Fruit fly (Drosophila melanogaster) whole organism, embryonic: Measurements from ENCODE around the gene CG45544.

Experiments
- Ada2b ChIP-seq: fragments of 200-800 bp; sonication (Bioruptor generic); IDR thresholded peaks from 2 replicates; pipeline ENCODE4 v1.3.6; 2022; ENCODE audit warnings: missing biosample characterization, missing genetic modification characterization
- Atf-2 ChIP-seq: fragments of 200-800 bp; sonication (Bioruptor generic); optimal IDR thresholded peaks from 2 replicates; lab custom pipeline; 2016; ENCODE audit warnings: missing biosample characterization, missing genetic modification characterization
- CG10267 ChIP-seq: fragments of 200-800 bp; sonication (Bioruptor generic); optimal IDR thresholded peaks from 2 replicates; lab custom pipeline; 2018; ENCODE audit warnings: missing biosample characterization, mild to moderate bottlenecking, missing genetic modification characterization, moderate library complexity
- CG10543 ChIP-seq: fragments of 200-800 bp; sonication (Bioruptor generic); optimal IDR thresholded peaks from 3 replicates; lab custom pipeline; 2017; ENCODE audit warnings: missing biosample characterization, mild to moderate bottlenecking, missing genetic modification characterization, moderate library complexity
- CG11560 ChIP-seq: fragments of 200-800 bp; sonication (Bioruptor generic); IDR thresholded peaks from 3 replicates; pipeline ENCODE4 v1.3.6; 2022; ENCODE audit warnings: missing biosample characterization, missing genetic modification characterization
- CG15601 ChIP-seq: fragments of 200-800 bp; sonication (Bioruptor generic); optimal IDR thresholded peaks from 3 replicates; lab custom pipeline; 2019; ENCODE audit warnings: missing biosample characterization, mild to moderate bottlenecking, missing genetic modification characterization, moderate library complexity
- CG17328 ChIP-seq: fragments of 200-800 bp; sonication (Bioruptor generic); IDR thresholded peaks from 2 replicates; pipeline ENCODE4 v1.3.6; 2022; ENCODE audit warnings: missing biosample characterization, missing genetic modification characterization
- CG17359 ChIP-seq: fragments of 200-800 bp; sonication (Bioruptor generic); optimal IDR thresholded peaks from 3 replicates; lab custom pipeline; 2018; ENCODE audit warnings: missing biosample characterization, mild to moderate bottlenecking, missing genetic modification characterization, moderate library complexity
- CG17568 ChIP-seq: fragments of 200-800 bp; sonication (Bioruptor generic); optimal IDR thresholded peaks from 2 replicates; lab custom pipeline; 2018; ENCODE audit warnings: missing biosample characterization, mild to moderate bottlenecking, missing genetic modification characterization, moderate library complexity
- CG2712 ChIP-seq: fragments of 200-800 bp; optimal IDR thresholded peaks from 3 replicates; lab custom pipeline; 2019; ENCODE audit warnings: missing biosample characterization, mild to moderate bottlenecking, missing genetic modification characterization, moderate library complexity
- CG30403 ChIP-seq: fragments of 200-800 bp; sonication (Bioruptor generic); optimal IDR thresholded peaks from 3 replicates; lab custom pipeline; 2016; ENCODE audit warnings: missing biosample characterization, missing genetic modification characterization
- CG31441 ChIP-seq: fragments of 200-800 bp; sonication (Bioruptor generic); IDR thresholded peaks from 2 replicates; pipeline ENCODE4 v1.3.6; 2022; ENCODE audit warnings: missing biosample characterization, missing genetic modification characterization
- CG4404 ChIP-seq: fragments of 200-800 bp; sonication (Bioruptor generic); IDR thresholded peaks from 2 replicates; pipeline ENCODE4 v1.3.6; 2022; ENCODE audit warnings: missing biosample characterization, missing genetic modification characterization
- CG4854 ChIP-seq: fragments of 200-800 bp; sonication (Bioruptor generic); optimal IDR thresholded peaks from 2 replicates; lab custom pipeline; 2016; ENCODE audit warnings: missing biosample characterization, missing genetic modification characterization, inconsistent platforms
- CG6175 ChIP-seq: fragments of 200-800 bp; sonication (Bioruptor generic); IDR thresholded peaks from 3 replicates; pipeline ENCODE4 v1.3.6; 2022; ENCODE audit warnings: missing biosample characterization, missing genetic modification characterization
- CG6813 ChIP-seq: fragments of 200-800 bp; sonication (Bioruptor generic); optimal IDR thresholded peaks from 2 replicates; lab custom pipeline; 2017; ENCODE audit warnings: missing biosample characterization, missing genetic modification characterization, mild to moderate bottlenecking, moderate library complexity, missing genetic modification reagents
- CG7987 ChIP-seq: fragments of 200-800 bp; sonication (Bioruptor generic); optimal IDR thresholded peaks from 2 replicates; lab custom pipeline; 2018; ENCODE audit warnings: missing biosample characterization, mild to moderate bottlenecking, missing genetic modification characterization, moderate library complexity
- CG8281 ChIP-seq: fragments of 200-800 bp; sonication (Bioruptor generic); optimal IDR thresholded peaks from 2 replicates; lab custom pipeline; 2018; ENCODE audit warnings: missing biosample characterization, mild to moderate bottlenecking, missing genetic modification characterization, moderate library complexity
- CG8924 ChIP-seq: fragments of 200-800 bp; optimal IDR thresholded peaks from 3 replicates; lab custom pipeline; 2019; ENCODE audit warnings: missing biosample characterization, mild to moderate bottlenecking, missing genetic modification characterization, moderate library complexity
- CG9727 ChIP-seq: fragments of 200-800 bp; sonication (Bioruptor generic); optimal IDR thresholded peaks from 3 replicates; lab custom pipeline; 2017; ENCODE audit warnings: missing biosample characterization, mild to moderate bottlenecking, missing genetic modification characterization
- Chrac-16 ChIP-seq: fragments of 200-800 bp; sonication (Bioruptor generic); optimal IDR thresholded peaks from 3 replicates; lab custom pipeline; 2016; ENCODE audit warnings: missing biosample characterization, missing genetic modification characterization
- CkIIα-i1 ChIP-seq: fragments of 200-800 bp; sonication (Bioruptor generic); IDR thresholded peaks from 2 replicates; pipeline ENCODE4 v1.3.6; 2022; ENCODE audit warnings: missing biosample characterization, missing genetic modification characterization
- D19A ChIP-seq: fragments of 200-800 bp; optimal IDR thresholded peaks from 3 replicates; lab custom pipeline; 2019; ENCODE audit warnings: missing biosample characterization, mild to moderate bottlenecking, missing genetic modification characterization, moderate library complexity
- Deaf1 ChIP-seq: fragments of 200-800 bp; optimal IDR thresholded peaks from 3 replicates; lab custom pipeline; 2019; ENCODE audit warnings: missing biosample characterization, mild to moderate bottlenecking, missing genetic modification characterization, moderate library complexity
- Dll ChIP-seq: fragments of 200-800 bp; sonication (Bioruptor generic); IDR thresholded peaks from 4 replicates; pipeline ENCODE4 v1.3.6; 2022; ENCODE audit warnings: missing biosample characterization, missing genetic modification characterization; ENCODE audit not compliant: partially characterized antibody
- Hr78 ChIP-seq, 2 experiments: fragments of 200-800 bp in 1 of 2; fragments of >200 bp in 1 of 2; sonication (Bioruptor generic) in 1 of 2; optimal IDR thresholded peaks; 2 replicates each; lab custom pipeline; 2017 to 2019; ENCODE audit warnings: missing biosample characterization in 2 of 2, missing genetic modification characterization in 2 of 2, mild to moderate bottlenecking in 1 of 2, moderate library complexity in 1 of 2
- Nf-YA ChIP-seq: fragments of 200-800 bp; sonication (Bioruptor generic); IDR thresholded peaks from 2 replicates; pipeline ENCODE4 v1.3.6; 2022; ENCODE audit warnings: missing biosample characterization, missing genetic modification characterization
- Oli ChIP-seq: fragments of 200-800 bp; sonication (Bioruptor generic); optimal IDR thresholded peaks from 2 replicates; lab custom pipeline; 2018; ENCODE audit warnings: missing biosample characterization, mild to moderate bottlenecking, missing genetic modification characterization, moderate library complexity
- Opbp ChIP-seq: fragments of 200-800 bp; sonication (Bioruptor generic); IDR thresholded peaks from 3 replicates; pipeline ENCODE4 v1.3.6; 2022; ENCODE audit warnings: missing biosample characterization, missing genetic modification characterization; ENCODE audit not compliant: partially characterized antibody
- PHDP ChIP-seq: fragments of 200-800 bp; sonication (Bioruptor generic); optimal IDR thresholded peaks from 3 replicates; lab custom pipeline; 2018; ENCODE audit warnings: missing biosample characterization, mild to moderate bottlenecking, missing genetic modification characterization, moderate library complexity
- Pdp1 ChIP-seq, 2 experiments: fragments of 200-800 bp; sonication (Bioruptor generic); optimal IDR thresholded peaks; 3 replicates each; lab custom pipeline; 2016; ENCODE audit warnings: missing biosample characterization in 2 of 2, missing genetic modification characterization in 2 of 2, mild to moderate bottlenecking in 1 of 2, moderate library complexity in 1 of 2
- Trl ChIP-seq, 3 experiments: fragments of >200 bp in 2 of 3; fragments of 200-800 bp in 1 of 3; sonication (Bioruptor generic) in 1 of 3; optimal IDR thresholded peaks; 2 replicates in 1 of 3; 3 replicates in 2 of 3; lab custom pipeline; 2016 to 2017; ENCODE audit warnings: missing biosample characterization in 1 of 3, missing genetic modification characterization in 1 of 3
- Xbp1 ChIP-seq: fragments of 200-800 bp; sonication (Bioruptor generic); optimal IDR thresholded peaks from 3 replicates; lab custom pipeline; 2016; ENCODE audit warnings: missing biosample characterization, mild to moderate bottlenecking, missing genetic modification characterization
- ap ChIP-seq: fragments of 200-800 bp; sonication (Bioruptor generic); IDR thresholded peaks from 2 replicates; pipeline ENCODE4 v1.3.6; 2022; ENCODE audit warnings: missing biosample characterization, missing genetic modification characterization
- corto ChIP-seq: fragments of 200-800 bp; sonication (Bioruptor generic); optimal IDR thresholded peaks from 2 replicates; lab custom pipeline; 2016; ENCODE audit warnings: missing biosample characterization, mild to moderate bottlenecking, missing genetic modification characterization, moderate library complexity
- dmrt11E ChIP-seq: fragments of 200-800 bp; sonication (Bioruptor generic); optimal IDR thresholded peaks from 3 replicates; lab custom pipeline; 2018; ENCODE audit warnings: missing biosample characterization, mild to moderate bottlenecking, missing genetic modification characterization, moderate library complexity
- emc ChIP-seq: fragments of 200-800 bp; sonication (Bioruptor generic); optimal IDR thresholded peaks from 2 replicates; lab custom pipeline; 2016; ENCODE audit warnings: missing biosample characterization, missing genetic modification characterization
- gt ChIP-seq: fragments of 200-800 bp; sonication (Bioruptor generic); IDR thresholded peaks from 2 replicates; pipeline ENCODE4 v1.3.6; 2022; ENCODE audit warnings: missing biosample characterization, missing genetic modification characterization
- lmd ChIP-seq: fragments of 200-800 bp; sonication (Bioruptor generic); IDR thresholded peaks from 2 replicates; pipeline ENCODE4 v1.3.6; 2022; ENCODE audit warnings: missing biosample characterization, missing genetic modification characterization
- nmo ChIP-seq: fragments of 200-800 bp; sonication (Bioruptor generic); optimal IDR thresholded peaks from 2 replicates; lab custom pipeline; 2018; ENCODE audit warnings: missing biosample characterization, mild to moderate bottlenecking, missing genetic modification characterization, moderate library complexity
- nom ChIP-seq: fragments of 200-800 bp; sonication (Bioruptor generic); optimal IDR thresholded peaks from 2 replicates; lab custom pipeline; 2017; ENCODE audit warnings: missing biosample characterization, missing genetic modification characterization, mild to moderate bottlenecking, moderate library complexity, missing genetic modification reagents
- phol ChIP-seq: fragments of 200-800 bp; sonication (Bioruptor generic); optimal IDR thresholded peaks from 3 replicates; lab custom pipeline; 2018; ENCODE audit warnings: missing biosample characterization, mild to moderate bottlenecking, missing genetic modification characterization, moderate library complexity
- row ChIP-seq: fragments of 200-800 bp; sonication (Bioruptor generic); IDR thresholded peaks from 3 replicates; pipeline ENCODE4 v1.3.6; 2022; ENCODE audit warnings: missing biosample characterization, missing genetic modification characterization
- scrt ChIP-seq: fragments of 200-800 bp; sonication (Bioruptor generic); optimal IDR thresholded peaks from 2 replicates; lab custom pipeline; 2018; ENCODE audit warnings: missing biosample characterization, mild to moderate bottlenecking, missing genetic modification characterization, moderate library complexity
- sens ChIP-seq: fragments of 200-800 bp; sonication (Bioruptor generic); peaks from one replicate; lab custom pipeline; 2016; ENCODE audit warnings: missing biosample characterization, missing genetic modification characterization
- shn ChIP-seq: fragments of 200-800 bp; sonication (Bioruptor generic); optimal IDR thresholded peaks from 3 replicates; lab custom pipeline; 2016; ENCODE audit warnings: missing biosample characterization, missing genetic modification characterization
- zfh1 ChIP-seq: fragments of 200-800 bp; sonication (Bioruptor generic); IDR thresholded peaks from 3 replicates; pipeline ENCODE4 v1.3.6; 2022; ENCODE audit warnings: missing biosample characterization, missing genetic modification characterization

Gene CG45544

DNA sequence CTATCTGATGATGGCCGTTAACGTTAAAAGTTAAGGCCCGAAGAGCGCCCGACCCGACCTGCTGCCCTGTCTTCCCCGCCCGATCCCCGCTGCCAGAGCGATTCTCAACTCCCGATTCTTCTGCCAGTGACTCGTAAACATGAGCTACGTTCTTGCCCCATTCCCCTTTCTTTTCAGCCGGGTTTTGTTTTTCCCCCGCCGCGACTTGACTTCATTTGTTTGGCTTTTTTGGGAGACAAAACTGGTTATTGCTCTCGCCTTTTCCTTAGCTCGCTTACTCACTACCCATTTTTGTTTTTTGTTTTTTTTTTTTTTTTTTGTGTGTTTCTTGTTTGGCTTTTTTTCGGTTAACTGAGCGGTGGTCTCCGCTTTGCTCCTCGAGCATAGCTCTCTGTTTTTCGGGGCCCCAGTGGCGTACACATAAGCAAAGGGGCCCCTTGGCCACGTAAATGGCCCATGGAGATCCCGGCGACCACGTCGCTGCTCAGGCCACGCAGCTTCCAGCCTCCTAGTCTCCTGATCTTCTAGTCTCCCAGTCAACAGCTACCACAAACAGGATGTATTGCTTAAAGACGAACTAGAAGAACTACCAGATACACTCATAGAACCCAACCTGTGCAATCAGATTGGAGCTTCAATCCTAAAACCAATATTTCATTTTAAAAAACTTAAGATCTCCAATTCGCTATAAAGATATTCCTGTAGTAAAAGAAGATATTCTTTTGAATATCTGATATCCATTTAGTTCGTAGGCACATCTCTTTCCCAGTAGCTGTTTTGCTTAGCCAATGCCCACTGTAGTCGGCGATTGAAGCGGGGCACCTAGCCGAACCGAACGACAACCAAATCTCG, 45.5 kb upstream of the CG45544 start (continued):
- TF ChIP-seq CG17328 (GFP tag; lab: Robert Waterston, UW) (0 out of 2 replicates have a peak, but pooled peaks have one; percentile 35), Xbp1 (GFP tag; lab: Kevin White, UChicago) (no peak), scrt (no peak), sens (GFP tag; lab: Kevin White, UChicago) (peak; percentile 90), PHDP (tag; lab: Kevin White, UChicago) (peak; percentile 12), CG8924 (peak; percentile 5), Oli (tag; lab: Kevin White, UChicago) (peak; percentile 20), phol (tag; lab: Kevin White, UChicago) (peak; percentile 38), Pdp1 (GFP tag; optimal IDR thresholded peaks at IDR 0.05; lab: Kevin White, UChicago) (no peak), row (peak; percentile 58), zfh1 (GFP tag; lab: Robert Waterston, UW) (0 out of 3 replicates have a peak, but pooled peaks have one; percentile 31), Chrac-16 (GFP tag; lab: Kevin White, UChicago) (peak; percentile 22), shn (no peak), Deaf1 (tag; lab: Kevin White, UChicago) (peak; percentile 72), lmd (GFP tag; lab: Robert Waterston, UW) (no peak), corto (GFP tag; lab: Kevin White, UChicago) (peak; percentile 40), CG10543 (GFP tag; lab: Kevin White, UChicago) (peak; percentile 38), CG10267 (peak; percentile 15), gt (GFP tag; lab: Robert Waterston, UW) (no peak), emc (GFP tag; lab: Kevin White, UChicago) (no peak), CG8281 (tag; lab: Kevin White, UChicago) (no peak), Opbp (GFP tag; lab: Robert Waterston, UW) (no peak), CkIIα-i1 (GFP tag; lab: Robert Waterston, UW) (no peak), CG4854 (GFP tag; lab: Kevin White, UChicago) (no peak), CG2712 (tag; lab: Kevin White, UChicago) (peak; percentile 53), CG4404 (GFP tag; lab: Robert Waterston, UW) (0 out of 2 replicates have a peak, but pooled peaks have one; percentile 8), Trl (optimal IDR thresholded peaks at IDR 0.05; lab: Kevin White, UChicago) (peak in 1 of 2 experiments; percentile 18), Trl (GFP tag; optimal IDR thresholded peaks at IDR 0.05; lab: Kevin White, UChicago) (no peak), CG17568 (GFP tag; lab: Kevin White, UChicago) (no peak), Hr78 (GFP tag; optimal IDR thresholded peaks at IDR 0.05; lab: Kevin White, UChicago) (peak in 1 of 2 experiments; percentile 48), Dll (no peak), CG30403 (GFP tag; lab: Kevin White, UChicago) (peak; percentile 9), CG6175 (peak; percentile 67; the same call in 2 of the 3 replicates), CG17359 (peak; percentile 21), CG7987 (GFP tag; lab: Kevin White, UChicago) (no peak), Ada2b (GFP tag; lab: Robert Waterston, UW) (no peak), Atf-2 (GFP tag; lab: Kevin White, UChicago) (no peak), ap (GFP tag; lab: Robert Waterston, UW) (no peak), CG15601 (peak; percentile 4), Nf-YA (GFP tag; lab: Robert Waterston, UW) (no peak), CG6813 (GFP tag; lab: Kevin White, UChicago) (no peak), CG11560 (no peak), CG9727 (GFP tag; lab: Kevin White, UChicago) (no peak), nom (peak; percentile 86), D19A (tag; lab: Kevin White, UChicago) (peak; percentile 2), dmrt11E (tag; lab: Kevin White, UChicago) (peak; percentile 68), nmo (GFP tag; lab: Kevin White, UChicago) (peak; percentile 27), CG31441 (GFP tag; lab: Robert Waterston, UW) (peak; percentile 48)
